Fruit fly (Drosophila melanogaster) whole organism, embryonic: ENCODE results near the gene sloth1.
A peak's percentile ranks its signal among the peaks of the same experiment; 100 is the strongest.

Source experiments
- Bgb ChIP-seq: fragments of 200-800 bp; sonication (Bioruptor generic); IDR thresholded peaks from 2 replicates; pipeline ENCODE4 v1.3.6; 2022; ENCODE audit warnings: missing biosample characterization, missing genetic modification characterization; ENCODE audit not compliant: partially characterized antibody
- CG1024 ChIP-seq: fragments of 200-800 bp; sonication (Bioruptor generic); IDR thresholded peaks from 2 replicates; pipeline ENCODE4 v1.3.6; 2022; ENCODE audit warnings: missing biosample characterization, missing genetic modification characterization
- CG10321 ChIP-seq: fragments of 200-800 bp; sonication (Bioruptor generic); IDR thresholded peaks from 2 replicates; pipeline ENCODE4 v1.3.6; 2022; ENCODE audit warnings: missing biosample characterization, missing genetic modification characterization
- CG15514 ChIP-seq: fragments of 200-800 bp; sonication (Bioruptor generic); optimal IDR thresholded peaks from 3 replicates; lab custom pipeline; 2017; ENCODE audit warnings: missing biosample characterization, missing genetic modification characterization, mild to moderate bottlenecking, moderate library complexity, missing genetic modification reagents
- CG16863 ChIP-seq: fragments of 200-800 bp; sonication (Bioruptor generic); optimal IDR thresholded peaks from 3 replicates; lab custom pipeline; 2016; ENCODE audit warnings: missing biosample characterization, missing genetic modification characterization
- CG17186 ChIP-seq: fragments of 200-800 bp; sonication (Bioruptor generic); optimal IDR thresholded peaks from 3 replicates; lab custom pipeline; 2017; ENCODE audit warnings: missing biosample characterization, missing genetic modification reagents, missing genetic modification characterization
- CG17385 ChIP-seq: fragments of 200-800 bp; sonication (Bioruptor generic); optimal IDR thresholded peaks from 3 replicates; lab custom pipeline; 2018; ENCODE audit warnings: missing biosample characterization, mild to moderate bottlenecking, missing genetic modification characterization
- CG17612 ChIP-seq: fragments of 200-800 bp; sonication (Bioruptor generic); IDR thresholded peaks from 2 replicates; pipeline ENCODE4 v1.3.6; 2022; ENCODE audit warnings: missing biosample characterization, missing genetic modification characterization
- CG18764 ChIP-seq: fragments of 200-800 bp; sonication (Bioruptor generic); optimal IDR thresholded peaks from 3 replicates; lab custom pipeline; 2016; ENCODE audit warnings: missing biosample characterization, missing genetic modification characterization
- CG2120 ChIP-seq: fragments of 200-800 bp; sonication (Bioruptor generic); optimal IDR thresholded peaks from 3 replicates; lab custom pipeline; 2016; ENCODE audit warnings: missing biosample characterization, missing genetic modification characterization
- CG2202 ChIP-seq: fragments of 200-800 bp; sonication (Bioruptor generic); optimal IDR thresholded peaks from 2 replicates; lab custom pipeline; 2018; ENCODE audit warnings: missing biosample characterization, mild to moderate bottlenecking, missing genetic modification characterization
- CG4360 ChIP-seq: fragments of 200-800 bp; sonication (Bioruptor generic); IDR thresholded peaks from 2 replicates; pipeline ENCODE4 v1.3.6; 2022; ENCODE audit warnings: missing biosample characterization, missing genetic modification characterization
- CG7271 ChIP-seq: fragments of 200-800 bp; sonication (Bioruptor generic); optimal IDR thresholded peaks from 2 replicates; lab custom pipeline; 2018; ENCODE audit warnings: missing biosample characterization, mild to moderate bottlenecking, missing genetic modification characterization, moderate library complexity
- CG8290 ChIP-seq, 3 experiments: fragments of 200-800 bp; sonication (Bioruptor generic); optimal IDR thresholded peaks; 2 replicates each; lab custom pipeline; 2016 to 2019; ENCODE audit warnings: missing biosample characterization in 3 of 3, missing genetic modification characterization in 3 of 3, mild to moderate bottlenecking in 2 of 3, moderate library complexity in 1 of 3
- CG9215 ChIP-seq: fragments of 200-800 bp; sonication (Bioruptor generic); IDR thresholded peaks from 2 replicates; pipeline ENCODE4 v1.3.6; 2022; ENCODE audit warnings: missing biosample characterization, missing genetic modification characterization
- CG9817 ChIP-seq: fragments of 200-800 bp; sonication (Bioruptor generic); optimal IDR thresholded peaks from 2 replicates; lab custom pipeline; 2018; ENCODE audit warnings: missing biosample characterization, mild to moderate bottlenecking, missing genetic modification characterization, moderate library complexity
- CTCF ChIP-seq: fragments of 200-800 bp; sonication (Bioruptor generic); optimal IDR thresholded peaks from 2 replicates; lab custom pipeline; 2017; ENCODE audit warnings: missing biosample characterization, mild to moderate bottlenecking, missing genetic modification characterization, moderate library complexity
- Camta ChIP-seq: fragments of 200-800 bp; sonication (Bioruptor generic); optimal IDR thresholded peaks from 2 replicates; lab custom pipeline; 2016; ENCODE audit warnings: missing biosample characterization, missing genetic modification characterization
- Chrac-16 ChIP-seq: fragments of 200-800 bp; sonication (Bioruptor generic); optimal IDR thresholded peaks from 3 replicates; lab custom pipeline; 2016; ENCODE audit warnings: missing biosample characterization, missing genetic modification characterization
- Deaf1 ChIP-seq: fragments of 200-800 bp; optimal IDR thresholded peaks from 3 replicates; lab custom pipeline; 2019; ENCODE audit warnings: missing biosample characterization, mild to moderate bottlenecking, missing genetic modification characterization, moderate library complexity
- Dll ChIP-seq: fragments of 200-800 bp; sonication (Bioruptor generic); IDR thresholded peaks from 4 replicates; pipeline ENCODE4 v1.3.6; 2022; ENCODE audit warnings: missing biosample characterization, missing genetic modification characterization; ENCODE audit not compliant: partially characterized antibody
- Drgx ChIP-seq: fragments of 200-800 bp; sonication (Bioruptor generic); IDR thresholded peaks from 2 replicates; pipeline ENCODE4 v1.3.6; 2022; ENCODE audit warnings: missing biosample characterization, missing genetic modification characterization
- H15 ChIP-seq: fragments of 200-800 bp; sonication (Bioruptor generic); IDR thresholded peaks from 3 replicates; pipeline ENCODE4 v1.3.6; 2022; ENCODE audit warnings: missing biosample characterization, missing genetic modification characterization
- HmgD ChIP-seq: fragments of 200-800 bp; sonication (Bioruptor generic); optimal IDR thresholded peaks from 3 replicates; lab custom pipeline; 2016; ENCODE audit warnings: missing biosample characterization, missing genetic modification characterization
- Hmx ChIP-seq: fragments of 200-800 bp; sonication (Bioruptor generic); optimal IDR thresholded peaks from 2 replicates; lab custom pipeline; 2016; ENCODE audit warnings: missing biosample characterization, missing genetic modification characterization
- Nf-YB ChIP-seq: fragments of 200-800 bp; sonication (Bioruptor generic); optimal IDR thresholded peaks from 3 replicates; lab custom pipeline; 2019; ENCODE audit warnings: missing biosample characterization, mild to moderate bottlenecking, missing genetic modification characterization, moderate library complexity
- Optix ChIP-seq: fragments of 200-800 bp; sonication (Bioruptor generic); IDR thresholded peaks from 3 replicates; pipeline ENCODE4 v1.3.6; 2022; ENCODE audit warnings: missing biosample characterization, missing genetic modification characterization
- Scr ChIP-seq: fragments of 200-800 bp; sonication (Bioruptor generic); IDR thresholded peaks from 2 replicates; pipeline ENCODE4 v1.3.6; 2022; ENCODE audit warnings: missing biosample characterization, missing genetic modification characterization; ENCODE audit not compliant: partially characterized antibody
- Taf1 ChIP-seq: fragments of 200-800 bp; sonication (Bioruptor generic); IDR thresholded peaks from 2 replicates; pipeline ENCODE4 v1.3.6; 2022; ENCODE audit warnings: missing biosample characterization, missing genetic modification characterization
- bab2 ChIP-seq: fragments of 200-800 bp; sonication (Bioruptor generic); optimal IDR thresholded peaks from 2 replicates; lab custom pipeline; 2016; ENCODE audit warnings: missing biosample characterization, missing genetic modification characterization
- br ChIP-seq: fragments of >200 bp; optimal IDR thresholded peaks from 2 replicates; lab custom pipeline; 2017
- cg ChIP-seq: fragments of 200-800 bp; sonication (Bioruptor generic); optimal IDR thresholded peaks from 3 replicates; lab custom pipeline; 2019; ENCODE audit warnings: missing biosample characterization, mild to moderate bottlenecking, missing genetic modification characterization, moderate library complexity
- dan ChIP-seq: fragments of 200-800 bp; sonication (Bioruptor generic); IDR thresholded peaks from 2 replicates; pipeline ENCODE4 v1.3.6; 2022; ENCODE audit warnings: missing biosample characterization, missing genetic modification characterization
- eve ChIP-seq, 2 experiments: fragments of >200 bp; optimal IDR thresholded peaks; 2 replicates each; lab custom pipeline; 2017; ENCODE audit warnings: missing biosample characterization in 2 of 2, missing genetic modification characterization in 2 of 2
- gsb-n ChIP-seq: fragments of 200-800 bp; sonication (Bioruptor generic); optimal IDR thresholded peaks from 3 replicates; lab custom pipeline; 2018; ENCODE audit warnings: missing biosample characterization, mild to moderate bottlenecking, missing genetic modification characterization
- hb ChIP-seq: fragments of 200-800 bp; sonication (Bioruptor generic); IDR thresholded peaks from 3 replicates; pipeline ENCODE4 v1.3.6; 2022; ENCODE audit warnings: missing biosample characterization, missing genetic modification characterization; ENCODE audit not compliant: partially characterized antibody
- mirr ChIP-seq: fragments of 200-800 bp; sonication (Bioruptor generic); optimal IDR thresholded peaks from 3 replicates; lab custom pipeline; 2018; ENCODE audit warnings: missing biosample characterization, mild to moderate bottlenecking, missing genetic modification characterization
- nerfin-2 ChIP-seq: fragments of 200-800 bp; sonication (Bioruptor generic); IDR thresholded peaks from 2 replicates; pipeline ENCODE4 v1.3.6; 2022; ENCODE audit warnings: missing biosample characterization, missing genetic modification characterization; ENCODE audit not compliant: partially characterized antibody
- otp ChIP-seq: fragments of 200-800 bp; sonication (Bioruptor generic); IDR thresholded peaks from 3 replicates; pipeline ENCODE4, ENCODE4 v1.3.6; 2022; ENCODE audit warnings: missing biosample characterization, missing genetic modification characterization
- phol ChIP-seq: fragments of 200-800 bp; sonication (Bioruptor generic); optimal IDR thresholded peaks from 3 replicates; lab custom pipeline; 2018; ENCODE audit warnings: missing biosample characterization, mild to moderate bottlenecking, missing genetic modification characterization, moderate library complexity
- row ChIP-seq: fragments of 200-800 bp; sonication (Bioruptor generic); IDR thresholded peaks from 3 replicates; pipeline ENCODE4 v1.3.6; 2022; ENCODE audit warnings: missing biosample characterization, missing genetic modification characterization
- salm ChIP-seq: fragments of 200-800 bp; sonication (Bioruptor generic); optimal IDR thresholded peaks from 2 replicates; lab custom pipeline; 2018; ENCODE audit warnings: missing biosample characterization, mild to moderate bottlenecking, missing genetic modification characterization
- sisA ChIP-seq: fragments of 200-800 bp; sonication (Bioruptor generic); IDR thresholded peaks from 2 replicates; pipeline ENCODE4 v1.3.6; 2022; ENCODE audit warnings: missing biosample characterization, missing genetic modification characterization
- stc ChIP-seq: fragments of 200-800 bp; sonication (Bioruptor generic); IDR thresholded peaks from 2 replicates; pipeline ENCODE4 v1.3.6; 2022; ENCODE audit warnings: missing biosample characterization, missing genetic modification characterization
- stwl ChIP-seq: fragments of 200-800 bp; sonication (Bioruptor generic); optimal IDR thresholded peaks from 3 replicates; lab custom pipeline; 2018; ENCODE audit warnings: missing biosample characterization, mild to moderate bottlenecking, missing genetic modification characterization, moderate library complexity
- tin ChIP-seq: fragments of 200-800 bp; sonication (Bioruptor generic); optimal IDR thresholded peaks from 3 replicates; lab custom pipeline; 2016; ENCODE audit warnings: missing biosample characterization, missing genetic modification characterization
- tna ChIP-seq: fragments of 200-800 bp; sonication (Bioruptor generic); IDR thresholded peaks from 2 replicates; pipeline ENCODE4 v1.3.6; 2022; ENCODE audit warnings: missing biosample characterization, missing genetic modification characterization; ENCODE audit not compliant: partially characterized antibody
- wdn ChIP-seq: fragments of 200-800 bp; sonication (Bioruptor generic); IDR thresholded peaks from 2 replicates; pipeline ENCODE4 v1.3.6; 2022; ENCODE audit warnings: missing biosample characterization, missing genetic modification characterization
- wor ChIP-seq: fragments of 200-800 bp; sonication (Bioruptor generic); IDR thresholded peaks from 2 replicates; pipeline ENCODE4 v1.3.6; 2022; ENCODE audit warnings: missing biosample characterization, missing genetic modification characterization

The sloth1 gene

dm6 chrX:7013320-7014214, 2.4 kb downstream of the sloth1 start, which contains the start of the genes CG3032 and CG4593 (continued):
- TF ChIP-seq hb (GFP tag; lab: Robert Waterston, UW): no peak
- TF ChIP-seq nerfin-2 (GFP tag; lab: Robert Waterston, UW): no peak
- TF ChIP-seq CG16863 (GFP tag; lab: Kevin White, UChicago): peak; percentile 60
- peak; percentile 94 for TF ChIP-seq CG2120 (GFP tag; lab: Kevin White, UChicago)
- peak; percentile 48; the same call in 1 of the 2 replicates for TF ChIP-seq dan
- TF ChIP-seq otp (GFP tag; lab: Robert Waterston, UW): 0 out of 3 replicates have a peak, but pooled peaks have one; percentile 60
- TF ChIP-seq Dll (GFP tag; lab: Robert Waterston, UW): no peak
- TF ChIP-seq row: peak; percentile 97
- TF ChIP-seq mirr (GFP tag; lab: Kevin White, UChicago): peak; percentile 17
- peak; percentile 85 for TF ChIP-seq Taf1
- TF ChIP-seq CG2202 (tag; lab: Kevin White, UChicago): peak; percentile 43
- peak; percentile 72 for TF ChIP-seq tin (GFP tag; lab: Kevin White, UChicago)
- no peak for TF ChIP-seq cg (GFP tag; lab: Kevin White, UChicago)
- peak; percentile 47 for TF ChIP-seq Nf-YB
- TF ChIP-seq wor: peak; percentile 74
- peak; percentile 84 for TF ChIP-seq H15 (GFP tag; lab: Robert Waterston, UW)
- peak; percentile 81 for TF ChIP-seq CG9817
- peak; percentile 79 for TF ChIP-seq CG15514 (GFP tag; lab: Kevin White, UChicago)
- TF ChIP-seq Optix: peak; percentile 68; the same call in 2 of the 3 replicates
- TF ChIP-seq Hmx (GFP tag; lab: Kevin White, UChicago): peak; percentile 56
- peak; percentile 81 for TF ChIP-seq Chrac-16 (GFP tag; lab: Kevin White, UChicago)
- peak; percentile 60 for TF ChIP-seq gsb-n (tag; lab: Kevin White, UChicago)
- TF ChIP-seq Scr (GFP tag; lab: Robert Waterston, UW): 0 out of 2 replicates have a peak, but pooled peaks have one; percentile 17
- TF ChIP-seq CTCF: peak; percentile 5
- peak; percentile 64 for TF ChIP-seq CG1024 (GFP tag; lab: Robert Waterston, UW)
- TF ChIP-seq CG17612 (GFP tag; lab: Robert Waterston, UW): peak; percentile 28; the same call in 1 of the 2 replicates
- TF ChIP-seq br (lab: Kevin White, UChicago): no peak
- peak; percentile 25 for TF ChIP-seq HmgD (GFP tag; lab: Kevin White, UChicago)
- peak; percentile 58; the same call in 1 of the 2 replicates for TF ChIP-seq wdn
- peak; percentile 78 for TF ChIP-seq phol (tag; lab: Kevin White, UChicago)
- TF ChIP-seq stwl (tag; lab: Kevin White, UChicago): peak; percentile 41
- no peak for TF ChIP-seq CG7271 (tag; lab: Kevin White, UChicago)
- peak; percentile 53 for TF ChIP-seq Camta (GFP tag; lab: Kevin White, UChicago)
- peak; percentile 86 for TF ChIP-seq sisA
- 0 out of 2 replicates have a peak, but pooled peaks have one; percentile 49 for TF ChIP-seq CG10321
- no peak for TF ChIP-seq eve (GFP tag; optimal IDR thresholded peaks at IDR 0.05; lab: Kevin White, UChicago)
- no peak for TF ChIP-seq CG4360
- no peak for TF ChIP-seq Bgb (GFP tag; lab: Robert Waterston, UW)
- TF ChIP-seq salm (tag; lab: Kevin White, UChicago): peak; percentile 69
- peak; percentile 41 for TF ChIP-seq CG8290 (GFP tag; optimal IDR thresholded peaks at IDR 0.05; lab: Kevin White, UChicago)
- TF ChIP-seq CG8290 (tag; optimal IDR thresholded peaks at IDR 0.05; lab: Kevin White, UChicago): peak in 1 of 2 experiments; percentile 82
- peak; percentile 49 for TF ChIP-seq CG17186
- TF ChIP-seq tna (GFP tag; lab: Robert Waterston, UW): no peak
- peak; percentile 83 for TF ChIP-seq CG9215 (GFP tag; lab: Robert Waterston, UW)
- TF ChIP-seq bab2: peak; percentile 80
- TF ChIP-seq CG18764 (GFP tag; lab: Kevin White, UChicago): peak; percentile 59
- TF ChIP-seq Drgx (GFP tag; lab: Robert Waterston, UW): peak; percentile 97
- TF ChIP-seq Deaf1 (tag; lab: Kevin White, UChicago): peak; percentile 45
- peak; percentile 84 for TF ChIP-seq stc
- TF ChIP-seq CG17385 (GFP tag; lab: Kevin White, UChicago): peak; percentile 93
